Fruit fly (Drosophila melanogaster) whole organism, embryonic: ENCODE results near the gene Rassf.
A peak's percentile ranks its signal among the peaks of the same experiment; 100 is the strongest.

ENCODE experiments used
- Aef1 ChIP-seq: fragments of 200-800 bp; sonication (Bioruptor generic); IDR thresholded peaks from 3 replicates; pipeline ENCODE4 v1.3.6; 2022; ENCODE audit warnings: missing biosample characterization, missing genetic modification characterization
- Antp ChIP-seq: fragments of 200-800 bp; sonication (Bioruptor generic); optimal IDR thresholded peaks from 3 replicates; lab custom pipeline; 2016; ENCODE audit warnings: missing biosample characterization, missing genetic modification characterization
- Awh ChIP-seq: fragments of 200-800 bp; sonication (Bioruptor generic); IDR thresholded peaks from 2 replicates; pipeline ENCODE4, ENCODE4 v1.3.6; 2022; ENCODE audit warnings: missing biosample characterization, missing genetic modification characterization
- CG11093 ChIP-seq: fragments of 200-800 bp; sonication (Bioruptor generic); IDR thresholded peaks from 3 replicates; pipeline ENCODE4 v1.3.6; 2022; ENCODE audit warnings: missing biosample characterization, missing genetic modification characterization
- CG11247 ChIP-seq: fragments of 200-800 bp; sonication (Bioruptor generic); IDR thresholded peaks from 2 replicates; pipeline ENCODE4 v1.3.6; 2022; ENCODE audit warnings: missing biosample characterization, missing genetic modification characterization
- CG11504 ChIP-seq: fragments of 200-800 bp; sonication (Bioruptor generic); optimal IDR thresholded peaks from 3 replicates; lab custom pipeline; 2019; ENCODE audit warnings: missing biosample characterization, mild to moderate bottlenecking, missing genetic modification characterization, moderate library complexity
- CG11695 ChIP-seq: fragments of 200-800 bp; sonication (Bioruptor generic); IDR thresholded peaks from 3 replicates; pipeline ENCODE4 v1.3.6; 2022; ENCODE audit warnings: missing biosample characterization, missing genetic modification characterization
- CG11723 ChIP-seq: fragments of 200-800 bp; sonication (Bioruptor generic); optimal IDR thresholded peaks from 2 replicates; lab custom pipeline; 2017; ENCODE audit warnings: missing biosample characterization, mild to moderate bottlenecking, missing genetic modification characterization
- CG12236 ChIP-seq: fragments of 200-800 bp; sonication (Bioruptor generic); optimal IDR thresholded peaks from 2 replicates; lab custom pipeline; 2016; ENCODE audit warnings: missing biosample characterization, missing genetic modification characterization
- CG12659 ChIP-seq: fragments of 200-800 bp; sonication (Bioruptor generic); optimal IDR thresholded peaks from 3 replicates; lab custom pipeline; 2017; ENCODE audit warnings: mild to moderate bottlenecking, missing biosample characterization, missing genetic modification reagents, missing genetic modification characterization
- CG13296 ChIP-seq: fragments of 200-800 bp; sonication (Bioruptor generic); optimal IDR thresholded peaks from 3 replicates; lab custom pipeline; 2018; ENCODE audit warnings: missing biosample characterization, mild to moderate bottlenecking, missing genetic modification characterization
- CG15011 ChIP-seq: fragments of 200-800 bp; sonication (Bioruptor generic); optimal IDR thresholded peaks from 3 replicates; lab custom pipeline; 2018; ENCODE audit warnings: missing biosample characterization, mild to moderate bottlenecking, missing genetic modification characterization
- CG15601 ChIP-seq: fragments of 200-800 bp; sonication (Bioruptor generic); optimal IDR thresholded peaks from 3 replicates; lab custom pipeline; 2019; ENCODE audit warnings: missing biosample characterization, mild to moderate bottlenecking, missing genetic modification characterization, moderate library complexity
- CG17328 ChIP-seq: fragments of 200-800 bp; sonication (Bioruptor generic); IDR thresholded peaks from 2 replicates; pipeline ENCODE4 v1.3.6; 2022; ENCODE audit warnings: missing biosample characterization, missing genetic modification characterization
- CG17385 ChIP-seq: fragments of 200-800 bp; sonication (Bioruptor generic); optimal IDR thresholded peaks from 3 replicates; lab custom pipeline; 2018; ENCODE audit warnings: missing biosample characterization, mild to moderate bottlenecking, missing genetic modification characterization
- CG17802 ChIP-seq: fragments of 200-800 bp; sonication (Bioruptor generic); optimal IDR thresholded peaks from 2 replicates; lab custom pipeline; 2018; ENCODE audit warnings: missing biosample characterization, mild to moderate bottlenecking, missing genetic modification characterization, moderate library complexity
- CG17912 ChIP-seq: fragments of 200-800 bp; sonication (Bioruptor generic); optimal IDR thresholded peaks from 2 replicates; lab custom pipeline; 2018; ENCODE audit warnings: missing biosample characterization, mild to moderate bottlenecking, missing genetic modification characterization
- CG2678 ChIP-seq: fragments of 200-800 bp; sonication (Bioruptor generic); optimal IDR thresholded peaks from 3 replicates; lab custom pipeline; 2019; ENCODE audit warnings: missing biosample characterization, mild to moderate bottlenecking, missing genetic modification characterization, moderate library complexity
- CG2875 ChIP-seq: fragments of 200-800 bp; sonication (Bioruptor generic); optimal IDR thresholded peaks from 2 replicates; lab custom pipeline; 2017; ENCODE audit warnings: missing biosample characterization, mild to moderate bottlenecking, missing genetic modification characterization, missing genetic modification reagents
- CG3281 ChIP-seq: fragments of 200-800 bp; sonication (Bioruptor generic); optimal IDR thresholded peaks from 3 replicates; lab custom pipeline; 2017; ENCODE audit warnings: missing biosample characterization, mild to moderate bottlenecking, missing genetic modification characterization
- CG6272 ChIP-seq: fragments of 200-800 bp; sonication (Bioruptor generic); IDR thresholded peaks from 2 replicates; pipeline ENCODE4 v1.3.6; 2022; ENCODE audit warnings: missing biosample characterization, missing genetic modification characterization
- CG7556 ChIP-seq: fragments of 200-800 bp; sonication (Bioruptor generic); optimal IDR thresholded peaks from 2 replicates; lab custom pipeline; 2017; ENCODE audit warnings: missing biosample characterization, mild to moderate bottlenecking, missing genetic modification characterization
- CG8290 ChIP-seq, 3 experiments: fragments of 200-800 bp; sonication (Bioruptor generic); optimal IDR thresholded peaks; 2 replicates each; lab custom pipeline; 2016 to 2019; ENCODE audit warnings: missing biosample characterization in 3 of 3, missing genetic modification characterization in 3 of 3, mild to moderate bottlenecking in 2 of 3, moderate library complexity in 1 of 3
- Chrac-16 ChIP-seq: fragments of 200-800 bp; sonication (Bioruptor generic); optimal IDR thresholded peaks from 3 replicates; lab custom pipeline; 2016; ENCODE audit warnings: missing biosample characterization, missing genetic modification characterization
- CkIIα-i1 ChIP-seq: fragments of 200-800 bp; sonication (Bioruptor generic); IDR thresholded peaks from 2 replicates; pipeline ENCODE4 v1.3.6; 2022; ENCODE audit warnings: missing biosample characterization, missing genetic modification characterization
- D19B ChIP-seq: fragments of 200-800 bp; sonication (Bioruptor generic); optimal IDR thresholded peaks from 2 replicates; lab custom pipeline; 2017; ENCODE audit warnings: missing biosample characterization, mild to moderate bottlenecking, missing genetic modification characterization
- Dek ChIP-seq: fragments of 200-800 bp; sonication (Bioruptor generic); optimal IDR thresholded peaks from 3 replicates; lab custom pipeline; 2019; ENCODE audit warnings: missing biosample characterization, mild to moderate bottlenecking, missing genetic modification characterization, moderate library complexity
- Dip2 ChIP-seq: fragments of 200-800 bp; sonication (Bioruptor generic); IDR thresholded peaks from 2 replicates; pipeline ENCODE4 v1.3.6; 2022; ENCODE audit warnings: missing biosample characterization, missing genetic modification characterization
- Drgx ChIP-seq: fragments of 200-800 bp; sonication (Bioruptor generic); IDR thresholded peaks from 2 replicates; pipeline ENCODE4 v1.3.6; 2022; ENCODE audit warnings: missing biosample characterization, missing genetic modification characterization
- Lhr ChIP-seq: fragments of 200-800 bp; sonication (Bioruptor generic); optimal IDR thresholded peaks from 3 replicates; lab custom pipeline; 2017; ENCODE audit warnings: mild to moderate bottlenecking, missing biosample characterization, missing genetic modification reagents, missing genetic modification characterization
- Lpt ChIP-seq: fragments of >200 bp; optimal IDR thresholded peaks from 2 replicates; lab custom pipeline; 2018; ENCODE audit warnings: missing biosample characterization, missing genetic modification characterization
- Max ChIP-seq: fragments of 200-800 bp; sonication (Bioruptor generic); optimal IDR thresholded peaks from 2 replicates; lab custom pipeline; 2016; ENCODE audit warnings: missing biosample characterization, mild to moderate bottlenecking, missing genetic modification characterization
- Meics ChIP-seq: fragments of 200-800 bp; sonication (Bioruptor generic); optimal IDR thresholded peaks from 2 replicates; lab custom pipeline; 2017; ENCODE audit warnings: missing biosample characterization, mild to moderate bottlenecking, missing genetic modification characterization
- NK7.1 ChIP-seq: fragments of 200-800 bp; sonication (Bioruptor generic); optimal IDR thresholded peaks from 3 replicates; lab custom pipeline; 2016; ENCODE audit warnings: missing biosample characterization, missing genetic modification characterization
- Neu2 ChIP-seq: fragments of 200-800 bp; sonication (Bioruptor generic); optimal IDR thresholded peaks from 3 replicates; lab custom pipeline; 2016; ENCODE audit warnings: missing biosample characterization, missing genetic modification characterization, borderline replicate concordance
- Nf-YB ChIP-seq: fragments of 200-800 bp; sonication (Bioruptor generic); optimal IDR thresholded peaks from 3 replicates; lab custom pipeline; 2019; ENCODE audit warnings: missing biosample characterization, mild to moderate bottlenecking, missing genetic modification characterization, moderate library complexity
- Nf-YC ChIP-seq: fragments of 200-800 bp; optimal IDR thresholded peaks from 3 replicates; lab custom pipeline; 2019; ENCODE audit warnings: missing biosample characterization, mild to moderate bottlenecking, missing genetic modification characterization, moderate library complexity
- Vsx1 ChIP-seq: fragments of 200-800 bp; sonication (Bioruptor generic); optimal IDR thresholded peaks from 2 replicates; lab custom pipeline; 2017; ENCODE audit warnings: missing biosample characterization, mild to moderate bottlenecking, missing genetic modification characterization, missing genetic modification reagents
- abd-A ChIP-seq: fragments of 200-800 bp; sonication (Bioruptor generic); optimal IDR thresholded peaks from 3 replicates; lab custom pipeline; 2019; ENCODE audit warnings: missing biosample characterization, mild to moderate bottlenecking, missing genetic modification characterization, moderate library complexity
- al ChIP-seq: fragments of 200-800 bp; sonication (Bioruptor generic); IDR thresholded peaks from 2 replicates; pipeline ENCODE4 v1.3.6; 2022; ENCODE audit warnings: missing biosample characterization, missing genetic modification characterization
- chn ChIP-seq: fragments of 200-800 bp; sonication (Bioruptor generic); optimal IDR thresholded peaks from 2 replicates; lab custom pipeline; 2016; ENCODE audit warnings: missing biosample characterization, missing genetic modification characterization
- kah ChIP-seq: fragments of 200-800 bp; sonication (Bioruptor generic); optimal IDR thresholded peaks from 2 replicates; lab custom pipeline; 2018; ENCODE audit warnings: missing biosample characterization, mild to moderate bottlenecking, missing genetic modification characterization
- lmd ChIP-seq: fragments of 200-800 bp; sonication (Bioruptor generic); IDR thresholded peaks from 2 replicates; pipeline ENCODE4 v1.3.6; 2022; ENCODE audit warnings: missing biosample characterization, missing genetic modification characterization
- peb ChIP-seq: fragments of 200-800 bp; sonication (Bioruptor generic); IDR thresholded peaks from 2 replicates; pipeline ENCODE4 v1.3.6; 2022; ENCODE audit warnings: missing biosample characterization, missing genetic modification characterization
- pzg ChIP-seq: fragments of 200-800 bp; sonication (Bioruptor generic); optimal IDR thresholded peaks from 3 replicates; lab custom pipeline; 2018; ENCODE audit warnings: missing biosample characterization, mild to moderate bottlenecking, missing genetic modification characterization, moderate library complexity
- salm ChIP-seq: fragments of 200-800 bp; sonication (Bioruptor generic); optimal IDR thresholded peaks from 2 replicates; lab custom pipeline; 2018; ENCODE audit warnings: missing biosample characterization, mild to moderate bottlenecking, missing genetic modification characterization
- sc ChIP-seq, 3 experiments: fragments of >200 bp in 2 of 3; fragments of 200-800 bp in 1 of 3; sonication (Bioruptor generic) in 1 of 3; optimal IDR thresholded peaks; 2 replicates in 2 of 3; 3 replicates in 1 of 3; lab custom pipeline; 2017; ENCODE audit warnings: mild to moderate bottlenecking in 1 of 3, missing biosample characterization in 1 of 3, missing genetic modification characterization in 1 of 3, missing genetic modification reagents in 1 of 3
- schlank ChIP-seq: fragments of 200-800 bp; sonication (Bioruptor generic); optimal IDR thresholded peaks from 2 replicates; lab custom pipeline; 2018; ENCODE audit warnings: missing biosample characterization, mild to moderate bottlenecking, missing genetic modification characterization
- slbo ChIP-seq: fragments of 200-800 bp; sonication (Bioruptor generic); IDR thresholded peaks from 2 replicates; pipeline ENCODE4 v1.3.6; 2022; ENCODE audit warnings: missing biosample characterization, missing genetic modification characterization
- ttk ChIP-seq: fragments of 200-800 bp; sonication (Bioruptor generic); IDR thresholded peaks from 2 replicates; pipeline ENCODE4 v2.1.2; 2022; ENCODE audit warnings: missing biosample characterization, missing genetic modification characterization
- wek ChIP-seq: fragments of 200-800 bp; sonication (Bioruptor generic); optimal IDR thresholded peaks from 3 replicates; lab custom pipeline; 2018; ENCODE audit warnings: missing biosample characterization, mild to moderate bottlenecking, missing genetic modification characterization, moderate library complexity

Rassf gene

dm6 chr3R:23127796-23128195, 10.1 kb upstream of the Rassf start, which contains the start of gene CG31457 (continued):
- TF ChIP-seq schlank (tag; lab: Kevin White, UChicago) (no peak), Aef1 (GFP tag; lab: Robert Waterston, UW) (no peak), Dek (tag; lab: Kevin White, UChicago) (no peak), abd-A (tag; lab: Kevin White, UChicago) (no peak), CG2678 (tag; lab: Kevin White, UChicago) (no peak), peb (GFP tag; lab: Robert Waterston, UW) (no peak), Lpt (GFP tag; lab: Kevin White, UChicago) (no peak), CG7556 (GFP tag; lab: Kevin White, UChicago) (no peak), kah (GFP tag; lab: Kevin White, UChicago) (no peak), pzg (peak; percentile 95), D19B (no peak), CG17802 (tag; lab: Kevin White, UChicago) (no peak), CG8290 (GFP tag; optimal IDR thresholded peaks at IDR 0.05; lab: Kevin White, UChicago) (no peak), CG8290 (tag; optimal IDR thresholded peaks at IDR 0.05; lab: Kevin White, UChicago) (no peak), CG11504 (tag; lab: Kevin White, UChicago) (no peak), CkIIα-i1 (GFP tag; lab: Robert Waterston, UW) (no peak), CG12236 (GFP tag; lab: Kevin White, UChicago) (no peak), Lhr (peak; percentile 60), Chrac-16 (GFP tag; lab: Kevin White, UChicago) (no peak), CG13296 (no peak), sc (optimal IDR thresholded peaks at IDR 0.05; lab: Kevin White, UChicago) (no peak), sc (GFP tag; optimal IDR thresholded peaks at IDR 0.05; lab: Kevin White, UChicago) (no peak), Nf-YB (GFP tag; lab: Kevin White, UChicago) (no peak), salm (tag; lab: Kevin White, UChicago) (no peak), Max (GFP tag; lab: Kevin White, UChicago) (no peak), CG12659 (peak; percentile 45), CG11247 (GFP tag; lab: Robert Waterston, UW) (no peak), CG17328 (GFP tag; lab: Robert Waterston, UW) (no peak), Neu2 (GFP tag; lab: Kevin White, UChicago) (no peak), Antp (no peak), CG11093 (GFP tag; lab: Robert Waterston, UW) (no peak), CG11695 (no peak), Meics (no peak), CG6272 (GFP tag; lab: Robert Waterston, UW) (no peak), Vsx1 (GFP tag; lab: Kevin White, UChicago) (no peak), Awh (no peak), CG11723 (GFP tag; lab: Kevin White, UChicago) (no peak), slbo (GFP tag; lab: Robert Waterston, UW) (no peak), Drgx (no peak), CG17912 (no peak), CG17385 (GFP tag; lab: Kevin White, UChicago) (no peak), CG15011 (GFP tag; lab: Kevin White, UChicago) (no peak), Dip2 (GFP tag; lab: Robert Waterston, UW) (no peak), CG15601 (peak; percentile 7), lmd (GFP tag; lab: Robert Waterston, UW) (no peak), CG2875 (GFP tag; lab: Kevin White, UChicago) (no peak), CG3281 (GFP tag; lab: Kevin White, UChicago) (no peak), al (GFP tag; lab: Robert Waterston, UW) (no peak), wek (no peak), ttk (GFP tag; lab: Robert Waterston, UW) (no peak), chn (GFP tag; lab: Kevin White, UChicago) (no peak), NK7.1 (GFP tag; lab: Kevin White, UChicago) (no peak), Nf-YC (tag; lab: Kevin White, UChicago) (peak; percentile 10)
